Fruit fly (Drosophila melanogaster): ENCODE data around the gene AnxB9.

DNA sequence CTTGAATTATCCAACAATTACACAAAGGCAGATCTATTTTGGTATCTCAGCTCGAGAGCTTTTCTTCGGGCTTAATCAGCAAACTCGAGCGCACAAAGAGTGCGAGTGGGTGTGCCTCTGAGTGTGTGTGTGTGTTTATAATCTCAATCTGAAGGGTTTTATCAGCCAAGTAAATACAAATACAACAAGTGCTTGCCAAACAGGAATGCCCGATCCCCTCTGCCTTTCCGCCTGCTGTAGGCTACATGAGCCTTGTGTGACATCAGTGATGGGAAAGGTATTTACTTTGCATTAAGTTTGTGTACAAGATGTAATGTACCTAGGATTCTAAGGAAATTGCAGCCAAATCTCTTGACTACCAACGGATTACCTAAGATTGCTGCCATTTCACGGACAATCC, 24.4 kb downstream of the AnxB9 start:
- TF ChIP-seq CG8478 (optimal IDR thresholded peaks at IDR 0.05), result no peak
- TF ChIP-seq CTCF (optimal IDR thresholded peaks at IDR 0.05), result no peak
